Worm (Caenorhabditis elegans) whole organism, young adult: ENCODE results near the gene par-2.

Experiments used
- Y53G8AR.9 ChIP-seq: fragments of 200-800 bp; sonication (Bioruptor generic); conservative IDR thresholded peaks from 2 replicates; pipeline ENCODE4 v1.3.6; 2022; ENCODE audit warnings: missing genetic modification reagents, missing genetic modification characterization, missing compliant biosample characterization
- ceh-27 ChIP-seq: fragments of 200-800 bp; sonication (Bioruptor generic); optimal IDR thresholded peaks from 2 replicates; lab custom pipeline; 2018; ENCODE audit warnings: mild to moderate bottlenecking, missing genetic modification characterization, moderate library complexity, missing compliant biosample characterization
- egl-44 ChIP-seq: fragments of 200-800 bp; sonication (Bioruptor generic); IDR thresholded peaks from 2 replicates; pipeline ENCODE4 v1.3.6; 2022; ENCODE audit warnings: missing genetic modification reagents, missing genetic modification characterization, missing compliant biosample characterization
- snpc-4 ChIP-seq, 5 experiments: fragments of 150-350 bp in 1 of 5; sonication (generic microtip) in 4 of 5; optimal IDR thresholded peaks; 2 replicates each; lab custom pipeline; 2014 to 2018; ENCODE audit warnings: missing genetic modification characterization in 5 of 5, missing biosample characterization in 3 of 5, antibody characterized with exemption in 2 of 5, mild to moderate bottlenecking in 2 of 5, missing compliant biosample characterization in 2 of 5, missing genotype in 2 of 5, moderate library complexity in 2 of 5, missing genetic modification reagents in 1 of 5

DNA sequence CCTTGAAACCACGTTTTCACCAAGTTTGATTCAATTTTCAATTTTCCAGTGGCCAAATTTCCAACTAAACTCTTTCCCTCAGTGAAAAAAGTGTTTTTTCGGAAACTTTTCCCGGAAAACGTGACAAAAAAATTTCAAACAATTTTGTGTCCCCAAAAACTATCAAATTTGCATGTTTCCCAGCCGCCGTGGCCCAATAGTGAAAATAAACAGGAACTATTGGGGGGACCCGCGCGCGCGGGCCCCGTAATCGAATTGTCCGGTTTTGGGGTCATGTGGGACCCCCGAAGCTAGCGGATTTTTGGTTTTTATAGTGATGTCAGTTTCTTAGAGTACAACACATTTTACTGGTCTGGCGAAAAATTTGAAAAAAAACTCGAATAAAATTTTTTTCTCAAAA lies 50.3 kb downstream of the par-2 start:
- TF ChIP-seq ceh-27 (GFP tag; lab: Kevin White, UChicago) (no peak), snpc-4 (GFP tag; optimal IDR thresholded peaks at IDR 0.05; lab: Kevin White, UChicago) (no peak), snpc-4 (tag; optimal IDR thresholded peaks at IDR 0.05; lab: Kevin White, UChicago) (no peak), egl-44 (GFP tag; lab: Robert Waterston, UW) (no peak), Y53G8AR.9 (no peak)
